Fruit fly (Drosophila melanogaster): Measurements from ENCODE around the gene CG6041.

DNA sequence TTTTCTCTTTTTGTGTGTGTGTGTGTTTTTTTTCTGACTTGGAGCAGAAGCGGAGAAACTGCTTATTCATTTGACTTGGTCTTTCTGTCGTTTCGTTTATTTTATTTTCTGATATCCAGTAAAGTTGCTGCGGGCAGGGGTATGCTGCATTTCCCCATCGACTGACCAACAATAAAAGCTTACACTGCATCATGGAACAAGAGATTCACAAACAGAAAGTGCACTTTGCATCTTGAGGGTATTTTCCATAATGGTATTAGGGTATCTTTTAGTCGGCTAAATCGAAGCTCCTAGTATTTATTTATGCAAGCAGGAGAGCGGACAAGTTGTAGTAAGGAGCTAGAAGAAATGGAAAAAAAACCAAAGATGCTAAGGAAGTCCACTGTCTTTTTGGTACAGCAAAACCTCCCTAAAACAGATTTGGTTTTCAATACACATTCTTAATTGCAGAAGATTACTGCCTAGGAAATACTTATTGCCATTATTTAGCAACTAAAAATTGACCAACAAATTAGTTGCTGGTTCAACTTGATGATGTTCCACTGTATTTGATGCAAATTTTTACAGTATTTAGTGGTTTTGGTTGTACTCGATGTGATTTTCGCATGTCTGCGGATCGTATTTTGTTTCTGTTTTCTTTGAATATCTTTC is 15.5 kb upstream of the CG6041 start:
- no peak for TF ChIP-seq sage (GFP tag; optimal IDR thresholded peaks at IDR 0.05)
- no peak for TF ChIP-seq CrebA (GFP tag; optimal IDR thresholded peaks at IDR 0.05; ENCODE audit: borderline replicate concordance)
- TF ChIP-seq psq (GFP tag; optimal IDR thresholded peaks at IDR 0.05) = peak; percentile 54
- no peak for TF ChIP-seq Hr78 (GFP tag; optimal IDR thresholded peaks at IDR 0.05)
- peak; percentile 42 for TF ChIP-seq CG9705 (GFP tag; optimal IDR thresholded peaks at IDR 0.05)
- TF ChIP-seq Hr83 (GFP tag; optimal IDR thresholded peaks at IDR 0.05; ENCODE audit: poor library complexity, severe bottlenecking) = no peak
- TF ChIP-seq pan (optimal IDR thresholded peaks at IDR 0.05) = no peak
- peak; percentile 51 for TF ChIP-seq br (GFP tag; optimal IDR thresholded peaks at IDR 0.05)
- no peak for TF ChIP-seq sv (GFP tag; optimal IDR thresholded peaks at IDR 0.05)
- TF ChIP-seq Mio (GFP tag; optimal IDR thresholded peaks at IDR 0.05) = no peak

Data from whole organism, wandering third instar larva.